Worm (Caenorhabditis elegans) whole organism, late embryonic: ENCODE measurements around the gene acbp-5.

Experiments
- C38D4.7 ChIP-seq: fragments of 200-800 bp; sonication (Bioruptor generic); optimal IDR thresholded peaks from 2 replicates; lab custom pipeline; 2018; ENCODE audit warnings: mild to moderate bottlenecking, missing genetic modification characterization, moderate library complexity, missing compliant biosample characterization
- K09A11.1 ChIP-seq: sonication (generic microtip); optimal IDR thresholded peaks from 2 replicates; lab custom pipeline; 2017; ENCODE audit warnings: antibody characterized with exemption, mild to moderate bottlenecking, missing genetic modification characterization, missing compliant biosample characterization; ENCODE audit not compliant: insufficient read depth
- T23F11.4 ChIP-seq: fragments of 200-800 bp; sonication (Bioruptor generic); optimal IDR thresholded peaks from 2 replicates; lab custom pipeline; 2018; ENCODE audit warnings: mild to moderate bottlenecking, missing genetic modification characterization, missing compliant biosample characterization
- ceh-18 ChIP-seq: sonication (generic microtip); optimal IDR thresholded peaks from 2 replicates; lab custom pipeline; 2016; ENCODE audit warnings: missing genetic modification characterization, missing compliant biosample characterization
- ceh-2 ChIP-seq: sonication (generic microtip); optimal IDR thresholded peaks from 2 replicates; lab custom pipeline; 2016; ENCODE audit warnings: missing genotype, missing genetic modification characterization, missing compliant biosample characterization
- ceh-22 ChIP-seq: sonication (generic microtip); optimal IDR thresholded peaks from 2 replicates; lab custom pipeline; 2017; ENCODE audit warnings: missing biosample characterization, missing genetic modification characterization
- ceh-24 ChIP-seq: sonication (generic microtip); optimal IDR thresholded peaks from 2 replicates; lab custom pipeline; 2016; ENCODE audit warnings: mild to moderate bottlenecking, missing genetic modification characterization, missing compliant biosample characterization
- ceh-30 ChIP-seq: fragments of 150-350 bp; optimal IDR thresholded peaks from 2 replicates; lab custom pipeline; 2014; ENCODE audit warnings: missing biosample characterization, missing genetic modification characterization
- ceh-31 ChIP-seq: sonication (generic microtip); optimal IDR thresholded peaks from 2 replicates; lab custom pipeline; 2016; ENCODE audit warnings: missing genetic modification characterization, missing compliant biosample characterization
- ceh-48 ChIP-seq: sonication (generic microtip); optimal IDR thresholded peaks from 2 replicates; lab custom pipeline; 2016; ENCODE audit warnings: missing genetic modification characterization, inconsistent platforms, missing compliant biosample characterization
- ceh-6 ChIP-seq: fragments of 200-800 bp; sonication (Bioruptor generic); optimal IDR thresholded peaks from 2 replicates; lab custom pipeline; 2018; ENCODE audit warnings: mild to moderate bottlenecking, missing genetic modification characterization, missing compliant biosample characterization
- che-1 ChIP-seq: sonication (generic microtip); optimal IDR thresholded peaks from 2 replicates; lab custom pipeline; 2016; ENCODE audit warnings: mild to moderate bottlenecking, missing genetic modification characterization, missing compliant biosample characterization
- dmd-4 ChIP-seq: sonication (generic microtip); optimal IDR thresholded peaks from 2 replicates; lab custom pipeline; 2016; ENCODE audit warnings: borderline replicate concordance, missing genetic modification characterization, missing compliant biosample characterization
- dve-1 ChIP-seq: sonication (generic microtip); optimal IDR thresholded peaks from 2 replicates; lab custom pipeline; 2017; ENCODE audit warnings: antibody characterized with exemption, mild to moderate bottlenecking, missing genetic modification characterization, missing compliant biosample characterization
- elt-2 ChIP-seq: sonication (generic microtip); optimal IDR thresholded peaks from 2 replicates; lab custom pipeline; 2016; ENCODE audit warnings: missing genetic modification reagents, missing genetic modification characterization, missing compliant biosample characterization
- elt-4 ChIP-seq: sonication (generic microtip); optimal IDR thresholded peaks from 2 replicates; lab custom pipeline; 2016; ENCODE audit warnings: missing genetic modification characterization, missing compliant biosample characterization
- eyg-1 ChIP-seq: sonication (generic microtip); optimal IDR thresholded peaks from 2 replicates; lab custom pipeline; 2016; ENCODE audit warnings: missing genotype, missing genetic modification characterization, missing compliant biosample characterization
- fax-1 ChIP-seq: sonication (generic microtip); optimal IDR thresholded peaks from 2 replicates; lab custom pipeline; 2016; ENCODE audit warnings: missing genotype, missing genetic modification characterization, missing compliant biosample characterization
- fkh-6 ChIP-seq: sonication (generic microtip); optimal IDR thresholded peaks from 2 replicates; lab custom pipeline; 2016; ENCODE audit warnings: missing genetic modification characterization, missing compliant biosample characterization
- gmeb-2 ChIP-seq: sonication (generic microtip); optimal IDR thresholded peaks from 2 replicates; lab custom pipeline; 2016; ENCODE audit warnings: missing genetic modification characterization, inconsistent platforms, missing compliant biosample characterization
- hlh-15 ChIP-seq: sonication (generic microtip); optimal IDR thresholded peaks from 2 replicates; lab custom pipeline; 2016; ENCODE audit warnings: missing genetic modification characterization, missing compliant biosample characterization
- hlh-30 ChIP-seq: sonication (generic microtip); optimal IDR thresholded peaks from 2 replicates; lab custom pipeline; 2017; ENCODE audit warnings: antibody characterized with exemption, missing genetic modification characterization, missing compliant biosample characterization; ENCODE audit not compliant: insufficient read depth
- hlh-6 ChIP-seq: sonication (generic microtip); optimal IDR thresholded peaks from 2 replicates; lab custom pipeline; 2016; ENCODE audit warnings: missing genotype, missing genetic modification characterization, missing compliant biosample characterization
- hlh-8 ChIP-seq: sonication (generic microtip); optimal IDR thresholded peaks from 2 replicates; lab custom pipeline; 2016; ENCODE audit warnings: missing genotype, missing genetic modification characterization, missing compliant biosample characterization
- lim-6 ChIP-seq: sonication (generic microtip); optimal IDR thresholded peaks from 2 replicates; lab custom pipeline; 2016; ENCODE audit warnings: missing genetic modification characterization, missing compliant biosample characterization
- madf-2 ChIP-seq: sonication (generic microtip); optimal IDR thresholded peaks from 2 replicates; lab custom pipeline; 2017; ENCODE audit warnings: missing genetic modification characterization, missing compliant biosample characterization
- nhr-232 ChIP-seq: sonication (generic microtip); optimal IDR thresholded peaks from 2 replicates; lab custom pipeline; 2016; ENCODE audit warnings: missing genetic modification characterization, missing compliant biosample characterization
- npax-4 ChIP-seq: sonication (generic microtip); optimal IDR thresholded peaks from 2 replicates; lab custom pipeline; 2016; ENCODE audit warnings: missing genetic modification characterization, missing compliant biosample characterization
- odd-2 ChIP-seq: sonication (generic microtip); optimal IDR thresholded peaks from 2 replicates; lab custom pipeline; 2017; ENCODE audit warnings: antibody characterized with exemption, mild to moderate bottlenecking, missing genetic modification characterization, missing compliant biosample characterization
- pag-3 ChIP-seq: sonication (generic microtip); optimal IDR thresholded peaks from 2 replicates; lab custom pipeline; 2016; ENCODE audit warnings: missing compliant biosample characterization, missing genetic modification characterization, borderline replicate concordance
- pha-2 ChIP-seq: sonication (generic microtip); optimal IDR thresholded peaks from 2 replicates; lab custom pipeline; 2017; ENCODE audit warnings: mild to moderate bottlenecking, missing genetic modification characterization, missing compliant biosample characterization
- pqm-1 ChIP-seq: sonication (generic microtip); optimal IDR thresholded peaks from 2 replicates; lab custom pipeline; 2016; ENCODE audit warnings: missing genetic modification characterization, missing compliant biosample characterization
- rnt-1 ChIP-seq: sonication (generic microtip); optimal IDR thresholded peaks from 2 replicates; lab custom pipeline; 2016; ENCODE audit warnings: missing genetic modification characterization, missing compliant biosample characterization
- sdc-2 ChIP-seq: sonication (generic microtip); optimal IDR thresholded peaks from 2 replicates; lab custom pipeline; 2016; ENCODE audit warnings: missing genotype, missing genetic modification characterization, missing compliant biosample characterization
- sox-2 ChIP-seq: fragments of 200-800 bp; sonication (Bioruptor generic); IDR thresholded peaks from 2 replicates; pipeline ENCODE4 v1.3.6; 2022; ENCODE audit warnings: missing genetic modification reagents, missing genetic modification characterization, missing compliant biosample characterization
- sox-4 ChIP-seq: sonication (generic microtip); optimal IDR thresholded peaks from 2 replicates; lab custom pipeline; 2017; ENCODE audit warnings: mild to moderate bottlenecking, missing genetic modification characterization, inconsistent platforms, missing compliant biosample characterization
- syd-9 ChIP-seq: sonication (generic microtip); optimal IDR thresholded peaks from 2 replicates; lab custom pipeline; 2016; ENCODE audit warnings: mild to moderate bottlenecking, missing genetic modification characterization, moderate library complexity, missing compliant biosample characterization
- tbx-2 ChIP-seq: sonication (generic microtip); optimal IDR thresholded peaks from 2 replicates; lab custom pipeline; 2016; ENCODE audit warnings: missing genetic modification characterization, missing compliant biosample characterization
- tbx-7 ChIP-seq: sonication (generic microtip); optimal IDR thresholded peaks from 2 replicates; lab custom pipeline; 2016; ENCODE audit warnings: missing genotype, missing genetic modification characterization, missing compliant biosample characterization
- ttx-3 ChIP-seq: sonication (generic microtip); optimal IDR thresholded peaks from 2 replicates; lab custom pipeline; 2016; ENCODE audit warnings: missing genetic modification reagents, missing genetic modification characterization, missing compliant biosample characterization
- unc-42 ChIP-seq: sonication (generic microtip); optimal IDR thresholded peaks from 2 replicates; lab custom pipeline; 2016; ENCODE audit warnings: missing genotype, missing genetic modification characterization, missing compliant biosample characterization
- unc-55 ChIP-seq: sonication (generic microtip); optimal IDR thresholded peaks from 2 replicates; lab custom pipeline; 2017; ENCODE audit warnings: missing biosample characterization, missing genetic modification reagents, missing genetic modification characterization
- ztf-16 ChIP-seq: sonication (generic microtip); optimal IDR thresholded peaks from 2 replicates; lab custom pipeline; 2017; ENCODE audit warnings: missing genetic modification characterization, missing compliant biosample characterization

acbp-5 gene

ce11 chrIII:13678761-13679495 lies 37.4 kb upstream of the acbp-5 start, which contains the start of gene sid-2:
Gene sid-2, plus strand, starts transcription at chrIII:13679445.
- no peak for TF ChIP-seq unc-55 (GFP tag; lab: Kevin White, UChicago)
- TF ChIP-seq gmeb-2 = no peak
- TF ChIP-seq npax-4 = no peak
- no peak for TF ChIP-seq K09A11.1 (tag; lab: Kevin White, UChicago)
- TF ChIP-seq odd-2 (tag; lab: Kevin White, UChicago) = no peak
- no peak for TF ChIP-seq sox-4 (tag; lab: Kevin White, UChicago)
- no peak for TF ChIP-seq pag-3 (tag; lab: Kevin White, UChicago)
- no peak for TF ChIP-seq hlh-6 (tag; lab: Kevin White, UChicago)
- no peak for TF ChIP-seq C38D4.7 (GFP tag; lab: Kevin White, UChicago)
- no peak for TF ChIP-seq ceh-6 (GFP tag; lab: Kevin White, UChicago)
- TF ChIP-seq hlh-15 (tag; lab: Kevin White, UChicago) = no peak
- TF ChIP-seq ttx-3 = no peak
- TF ChIP-seq, all 69 proteins: peak for 0

DNA sequence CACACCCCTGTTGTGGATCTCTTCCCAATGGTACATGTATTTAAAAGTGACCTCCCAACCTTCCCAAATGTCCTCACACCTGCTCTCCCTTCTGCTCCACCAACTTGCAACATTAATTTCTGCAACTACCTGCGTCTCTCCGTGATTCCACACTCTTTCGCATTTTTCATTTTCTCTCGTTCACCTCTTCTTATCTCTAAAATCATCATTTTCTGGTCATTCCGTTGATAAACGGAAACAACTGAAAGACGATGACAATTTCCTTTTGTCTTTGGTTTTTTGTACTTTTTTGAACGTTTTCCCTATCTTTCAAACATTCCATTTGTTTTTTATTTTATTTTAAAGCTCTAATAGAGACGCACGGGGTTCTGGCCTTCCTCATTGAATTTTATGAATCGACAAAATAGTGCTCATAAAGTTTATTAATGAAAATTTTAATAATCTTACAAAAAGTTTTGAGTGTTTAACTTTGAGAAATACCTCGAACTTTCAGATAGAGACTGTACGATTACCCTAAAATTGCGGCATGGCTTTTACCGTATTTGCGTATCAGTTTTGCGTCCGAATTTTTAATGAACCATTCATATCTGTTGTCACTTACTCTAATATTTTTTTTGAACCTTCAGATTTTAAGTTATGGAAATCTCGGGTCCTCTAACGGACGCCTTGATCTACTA lies 31.3 kb upstream of the acbp-5 start, which contains the start of gene aqp-11:
TSS of gene aqp-11 (plus strand) at position 627 of the 677 bp plus-strand sequence.
- no peak for TF ChIP-seq pha-2
- peak; percentile 30 for TF ChIP-seq elt-2
- peak; percentile 5 for TF ChIP-seq tbx-2

- TF ChIP-seq nhr-232 (tag; lab: Kevin White, UChicago) (no peak), sox-4 (tag; lab: Kevin White, UChicago) (no peak), odd-2 (tag; lab: Kevin White, UChicago) (no peak), syd-9 (no peak), fkh-6 (no peak), che-1 (tag; lab: Kevin White, UChicago) (no peak), madf-2 (no peak), tbx-7 (tag; lab: Kevin White, UChicago) (no peak), ceh-24 (tag; lab: Kevin White, UChicago) (no peak), hlh-8 (tag; lab: Kevin White, UChicago) (no peak), ttx-3 (no peak), dmd-4 (no peak), sdc-2 (tag; lab: Kevin White, UChicago) (no peak), elt-4 (tag; lab: Kevin White, UChicago) (no peak), sox-2 (GFP tag; lab: Robert Waterston, UW) (no peak), pqm-1 (tag; lab: Kevin White, UChicago) (no peak), ceh-22 (tag; lab: Kevin White, UChicago) (no peak), dve-1 (no peak)
These were observed 28.0 kb upstream of the acbp-5 start for ce11 chrIII:13669519-13669918.

DNA sequence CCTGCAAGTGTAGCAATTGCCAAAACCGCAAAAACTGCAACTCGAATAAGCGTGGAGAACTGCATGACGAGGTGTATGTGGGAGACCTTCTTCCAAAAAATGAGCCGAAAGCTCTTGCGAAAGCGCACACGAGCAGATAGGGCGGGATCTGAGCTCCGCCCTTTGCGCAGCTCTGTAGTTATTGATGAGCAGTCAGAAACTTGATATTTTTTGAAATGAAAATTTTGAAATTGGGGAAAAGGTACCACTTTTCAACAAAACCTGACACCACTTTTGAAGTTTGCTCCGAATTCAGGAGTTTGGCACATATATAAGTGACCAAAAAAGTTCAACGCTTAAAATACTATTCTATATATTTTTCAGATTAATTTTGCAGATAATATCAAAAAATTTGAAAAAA lies 26.3 kb upstream of the acbp-5 start, which contains the start of gene flp-15:
TSS of gene flp-15 (minus strand) at position 101 of the 400 bp plus-strand sequence.
- TF ChIP-seq eyg-1 (no peak), dmd-4 (no peak), ztf-16 (tag; lab: Kevin White, UChicago) (no peak), rnt-1 (tag; lab: Kevin White, UChicago) (no peak), ceh-30 (tag; lab: Kevin White, UChicago) (no peak), ceh-48 (tag; lab: Kevin White, UChicago) (no peak), hlh-30 (tag; lab: Kevin White, UChicago) (no peak), elt-2 (no peak), ceh-22 (tag; lab: Kevin White, UChicago) (no peak), ceh-18 (tag; lab: Kevin White, UChicago) (no peak), T23F11.4 (no peak), unc-42 (no peak), fax-1 (tag; lab: Kevin White, UChicago) (no peak), lim-6 (no peak), ceh-2 (tag; lab: Kevin White, UChicago) (no peak), C38D4.7 (GFP tag; lab: Kevin White, UChicago) (no peak), ceh-31 (tag; lab: Kevin White, UChicago) (no peak)
